Worm (Caenorhabditis elegans) whole organism, L3 larva: ENCODE results near the gene bli-2.
A peak's percentile ranks its signal among the peaks of the same experiment; 100 is the strongest.

Source experiments
- R02D3.7 ChIP-seq: fragments of 150-350 bp; optimal IDR thresholded peaks from 2 replicates; lab custom pipeline; 2014; ENCODE audit warnings: missing biosample characterization, missing genetic modification characterization
- ZK546.5 ChIP-seq: sonication (generic microtip); optimal IDR thresholded peaks from 2 replicates; lab custom pipeline; 2017; ENCODE audit warnings: missing biosample characterization, missing genetic modification characterization
- aly-2 ChIP-seq: fragments of 150-350 bp; optimal IDR thresholded peaks from 2 replicates; lab custom pipeline; 2014; ENCODE audit warnings: missing biosample characterization, missing genetic modification characterization
- ama-1 ChIP-seq: fragments of 150-350 bp; optimal IDR thresholded peaks from 2 replicates; lab custom pipeline; 2018
- ceh-16 ChIP-seq: sonication (generic microtip); optimal IDR thresholded peaks from 2 replicates; lab custom pipeline; 2017; ENCODE audit warnings: missing biosample characterization, missing genetic modification characterization
- ceh-28 ChIP-seq: fragments of 150-350 bp; optimal IDR thresholded peaks from 2 replicates; lab custom pipeline; 2014; ENCODE audit warnings: missing biosample characterization, missing genetic modification reagents, missing genetic modification characterization
- ceh-82 ChIP-seq: fragments of 150-350 bp; optimal IDR thresholded peaks from 2 replicates; lab custom pipeline; 2014; ENCODE audit warnings: missing biosample characterization, missing genetic modification characterization
- ceh-9 ChIP-seq: sonication (generic microtip); optimal IDR thresholded peaks from 2 replicates; lab custom pipeline; 2018; ENCODE audit warnings: missing biosample characterization, missing genetic modification characterization
- daf-12 ChIP-seq: fragments of 150-350 bp; optimal IDR thresholded peaks from 2 replicates; lab custom pipeline; 2014; ENCODE audit warnings: missing biosample characterization, missing genetic modification reagents, missing genetic modification characterization
- egl-27 ChIP-seq: sonication (generic microtip); optimal IDR thresholded peaks from 4 replicates; lab custom pipeline; 2017; ENCODE audit warnings: missing biosample characterization, missing genetic modification reagents, missing genetic modification characterization
- egl-5 ChIP-seq: fragments of 150-350 bp; optimal IDR thresholded peaks from 2 replicates; lab custom pipeline; 2017; ENCODE audit warnings: missing biosample characterization, missing genetic modification reagents, missing genetic modification characterization, inconsistent platforms
- elt-1 ChIP-seq: fragments of 150-350 bp; optimal IDR thresholded peaks from 2 replicates; lab custom pipeline; 2014; ENCODE audit warnings: missing biosample characterization, missing genetic modification characterization
- elt-2 ChIP-seq: sonication (generic microtip); optimal IDR thresholded peaks from 2 replicates; lab custom pipeline; 2016; ENCODE audit warnings: missing genetic modification reagents, mild to moderate bottlenecking, missing genetic modification characterization, missing compliant biosample characterization
- elt-3 ChIP-seq, 3 experiments: fragments of 150-350 bp in 1 of 3; sonication (generic microtip) in 2 of 3; optimal IDR thresholded peaks; 2 replicates in 2 of 3; 4 replicates in 1 of 3; lab custom pipeline; 2014 to 2017; ENCODE audit warnings: missing biosample characterization in 3 of 3, missing genetic modification characterization in 3 of 3
- fos-1 ChIP-seq: fragments of 150-350 bp; optimal IDR thresholded peaks from 2 replicates; lab custom pipeline; 2014; ENCODE audit warnings: missing biosample characterization, missing genetic modification characterization
- hmg-11 ChIP-seq: sonication (generic microtip); optimal IDR thresholded peaks from 2 replicates; lab custom pipeline; 2016; ENCODE audit warnings: missing genetic modification characterization, missing compliant biosample characterization
- jun-1 ChIP-seq: fragments of 150-350 bp; optimal IDR thresholded peaks from 2 replicates; lab custom pipeline; 2014; ENCODE audit warnings: missing biosample characterization, missing genetic modification reagents, missing genetic modification characterization
- lin-15B ChIP-seq: fragments of 150-350 bp; optimal IDR thresholded peaks from 2 replicates; lab custom pipeline; 2014; ENCODE audit warnings: missing biosample characterization, missing genetic modification characterization
- lin-39 ChIP-seq: fragments of 150-350 bp; optimal IDR thresholded peaks from 2 replicates; lab custom pipeline; 2018; ENCODE audit warnings: missing biosample characterization, missing genetic modification reagents, missing genetic modification characterization
- lsy-12 ChIP-seq: sonication (generic microtip); optimal IDR thresholded peaks from 2 replicates; lab custom pipeline; 2016; ENCODE audit warnings: mild to moderate bottlenecking, missing genetic modification characterization, missing compliant biosample characterization
- mdl-1 ChIP-seq: fragments of 150-350 bp; optimal IDR thresholded peaks from 2 replicates; lab custom pipeline; 2014; ENCODE audit warnings: missing biosample characterization, missing genetic modification characterization
- nfya-1 ChIP-seq: sonication (generic microtip); optimal IDR thresholded peaks from 2 replicates; lab custom pipeline; 2017; ENCODE audit warnings: missing genetic modification characterization, mild to moderate bottlenecking, missing compliant biosample characterization, antibody characterized with exemption, moderate library complexity; ENCODE audit not compliant: insufficient read depth
- nhr-12 ChIP-seq: fragments of 150-350 bp; optimal IDR thresholded peaks from 2 replicates; lab custom pipeline; 2014; ENCODE audit warnings: missing biosample characterization, missing genetic modification characterization
- nhr-23 ChIP-seq: fragments of 150-350 bp; optimal IDR thresholded peaks from 2 replicates; lab custom pipeline; 2014; ENCODE audit warnings: missing biosample characterization, missing genetic modification reagents, missing genetic modification characterization
- nhr-25 ChIP-seq: sonication (generic microtip); optimal IDR thresholded peaks from 2 replicates; lab custom pipeline; 2017; ENCODE audit warnings: missing biosample characterization, missing genetic modification characterization
- nhr-28 ChIP-seq: fragments of 150-350 bp; optimal IDR thresholded peaks from 2 replicates; lab custom pipeline; 2014; ENCODE audit warnings: missing biosample characterization, missing genetic modification characterization
- nhr-43 ChIP-seq: sonication (generic microtip); optimal IDR thresholded peaks from 2 replicates; lab custom pipeline; 2016; ENCODE audit warnings: mild to moderate bottlenecking, missing genetic modification characterization, missing compliant biosample characterization; ENCODE audit not compliant: poor library complexity, severe bottlenecking
- nhr-76 ChIP-seq: fragments of 150-350 bp; sonication (generic microtip); optimal IDR thresholded peaks from 5 replicates; lab custom pipeline; 2014; ENCODE audit warnings: missing biosample characterization, missing genetic modification characterization
- nhr-77 ChIP-seq: fragments of 150-350 bp; optimal IDR thresholded peaks from 2 replicates; lab custom pipeline; 2014; ENCODE audit warnings: missing biosample characterization, missing genetic modification characterization
- pha-4 ChIP-seq: fragments of 150-350 bp; optimal IDR thresholded peaks from 2 replicates; lab custom pipeline; 2014; ENCODE audit warnings: missing biosample characterization, missing genetic modification reagents, missing genetic modification characterization
- pqm-1 ChIP-seq: fragments of 150-350 bp; optimal IDR thresholded peaks from 2 replicates; lab custom pipeline; 2017; ENCODE audit warnings: missing biosample characterization, missing genetic modification characterization, inconsistent platforms
- sea-2 ChIP-seq: fragments of 150-350 bp; sonication (generic microtip); optimal IDR thresholded peaks from 4 replicates; lab custom pipeline; 2014; ENCODE audit warnings: missing biosample characterization, missing genetic modification reagents, missing genetic modification characterization
- skn-1 ChIP-seq: fragments of 150-350 bp; optimal IDR thresholded peaks from 2 replicates; lab custom pipeline; 2014; ENCODE audit warnings: missing biosample characterization, missing genetic modification characterization
- snpc-4 ChIP-seq: fragments of 150-350 bp; optimal IDR thresholded peaks from 2 replicates; lab custom pipeline; 2014; ENCODE audit warnings: missing biosample characterization, missing genetic modification characterization
- tbx-2 ChIP-seq: sonication (generic microtip); optimal IDR thresholded peaks from 2 replicates; lab custom pipeline; 2016; ENCODE audit warnings: mild to moderate bottlenecking, missing genetic modification characterization, missing compliant biosample characterization
- unc-62 ChIP-seq: fragments of 150-350 bp; sonication (generic microtip); optimal IDR thresholded peaks from 4 replicates; lab custom pipeline; 2014; ENCODE audit warnings: missing biosample characterization, missing genetic modification reagents, missing genetic modification characterization
- ztf-11 ChIP-seq: fragments of 150-350 bp; optimal IDR thresholded peaks from 2 replicates; lab custom pipeline; 2014; ENCODE audit warnings: missing biosample characterization, missing genetic modification characterization
- ztf-4 ChIP-seq: fragments of 150-350 bp; optimal IDR thresholded peaks from 2 replicates; lab custom pipeline; 2014; ENCODE audit warnings: missing biosample characterization, missing genetic modification characterization

Gene bli-2

DNA sequence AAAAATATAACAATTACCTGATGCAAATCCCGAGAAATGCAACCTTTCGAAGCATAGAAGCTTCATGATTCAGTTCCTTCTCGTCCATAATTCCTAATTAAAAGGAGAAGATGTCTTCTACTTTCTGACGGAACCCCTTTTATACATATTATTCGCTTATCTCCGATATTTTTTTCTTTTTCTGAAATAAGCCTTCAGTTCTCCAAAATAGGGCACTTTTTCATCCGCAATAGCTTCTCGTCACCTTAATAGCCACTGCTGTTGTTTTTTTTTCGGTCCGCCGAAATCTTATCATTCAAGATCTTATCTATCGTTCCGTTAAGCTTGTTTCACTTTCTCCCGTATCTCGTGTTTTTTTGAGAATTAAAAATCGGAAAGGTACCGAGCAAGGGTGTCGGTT, at the start of gene bli-2:
Gene bli-2, minus strand, starts transcription at position 101 of the 400 bp plus-strand sequence.
- no peak for TF ChIP-seq ceh-28 (tag; lab: Kevin White, UChicago)
- TF ChIP-seq skn-1 (tag; lab: Kevin White, UChicago): no peak
- no peak for TF ChIP-seq mdl-1 (tag; lab: Kevin White, UChicago)
- no peak for TF ChIP-seq nhr-28
- no peak for TF ChIP-seq ztf-11
- TF ChIP-seq egl-5 (tag; lab: Kevin White, UChicago): no peak

DNA sequence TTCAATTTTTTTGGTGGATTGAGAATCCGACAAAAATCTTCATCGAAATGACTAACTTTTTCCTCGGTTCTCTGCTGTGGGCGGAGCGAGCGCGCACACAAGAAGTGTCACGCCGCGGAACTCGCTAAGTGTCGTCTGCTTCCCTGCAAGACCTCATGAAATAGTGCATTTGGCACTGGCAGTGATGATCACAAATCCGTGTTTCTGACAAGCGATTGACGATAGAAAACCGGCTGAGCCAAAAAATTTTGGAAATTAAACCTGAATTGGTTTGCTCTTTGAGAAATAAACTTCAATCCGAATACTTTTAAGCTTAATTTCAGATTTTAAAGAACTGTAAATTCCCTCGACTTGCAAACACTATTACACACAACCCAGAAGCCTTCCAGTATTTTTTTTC, 49.3 kb upstream of the bli-2 start:
- TF ChIP-seq jun-1 (tag; lab: Kevin White, UChicago) (no peak), lsy-12 (tag; lab: Kevin White, UChicago) (peak; percentile 0), hmg-11 (tag; lab: Kevin White, UChicago) (peak; percentile 39), elt-3 (tag; optimal IDR thresholded peaks at IDR 0.05; lab: Kevin White, UChicago) (no peak), sea-2 (GFP tag; lab: Kevin White, UChicago) (no peak), pqm-1 (tag; lab: Kevin White, UChicago) (peak; percentile 40), ceh-9 (tag; lab: Kevin White, UChicago) (no peak), lin-39 (peak; percentile 10), nhr-76 (tag; lab: Kevin White, UChicago) (no peak), ZK546.5 (tag; lab: Kevin White, UChicago) (no peak), tbx-2 (tag; lab: Kevin White, UChicago) (peak; percentile 38), ceh-28 (tag; lab: Kevin White, UChicago) (peak; percentile 14), nhr-25 (tag; lab: Kevin White, UChicago) (peak; percentile 59), ama-1 (lab: Kevin White, UChicago) (peak; percentile 96), aly-2 (tag; lab: Kevin White, UChicago) (peak; percentile 81), daf-12 (tag; lab: Kevin White, UChicago) (no peak), snpc-4 (tag; lab: Kevin White, UChicago) (peak; percentile 99), skn-1 (tag; lab: Kevin White, UChicago) (peak; percentile 26), nhr-12 (no peak), nhr-43 (tag; lab: Kevin White, UChicago) (peak; percentile 68), elt-2 (tag; lab: Kevin White, UChicago) (peak; percentile 71), R02D3.7 (tag; lab: Kevin White, UChicago) (peak; percentile 50), ceh-16 (tag; lab: Kevin White, UChicago) (no peak), nhr-77 (tag; lab: Kevin White, UChicago) (peak; percentile 41), ztf-4 (tag; lab: Kevin White, UChicago) (no peak), nfya-1 (tag; lab: Kevin White, UChicago) (peak; percentile 78), fos-1 (tag; lab: Kevin White, UChicago) (no peak), nhr-23 (tag; lab: Kevin White, UChicago) (peak; percentile 81), ceh-82 (peak; percentile 40), pha-4 (tag; lab: Kevin White, UChicago) (peak; percentile 42), lin-15B (peak; percentile 29), elt-1 (tag; lab: Kevin White, UChicago) (no peak), unc-62 (GFP tag; lab: Kevin White, UChicago) (no peak)

ce11 chrII:5698869-5699268, 46.6 kb upstream of the bli-2 start, which contains the start of the genes C25H3.10 and C25H3.1:
Gene C25H3.10 (minus strand): TSS chrII:5698969.
Gene C25H3.1 (plus strand): TSS chrII:5699071.
- TF ChIP-seq nhr-77 (tag; lab: Kevin White, UChicago) (no peak), nhr-12 (no peak), ceh-82 (no peak), egl-5 (tag; lab: Kevin White, UChicago) (peak; percentile 74), egl-27 (tag; lab: Kevin White, UChicago) (no peak), R02D3.7 (tag; lab: Kevin White, UChicago) (no peak), sea-2 (GFP tag; lab: Kevin White, UChicago) (no peak)
- TF ChIP-seq, all 47 proteins: peak for 1
